Fruit fly (Drosophila melanogaster) whole organism, embryonic: ENCODE data around the gene CG42727.

Experiments used
- Awh ChIP-seq: fragments of 200-800 bp; sonication (Bioruptor generic); IDR thresholded peaks from 2 replicates; pipeline ENCODE4, ENCODE4 v1.3.6; 2022; ENCODE audit warnings: missing biosample characterization, missing genetic modification characterization
- Blimp-1 ChIP-seq: fragments of 200-800 bp; sonication (Bioruptor generic); optimal IDR thresholded peaks from 3 replicates; lab custom pipeline; 2018; ENCODE audit warnings: missing biosample characterization, missing genetic modification characterization, mild to moderate bottlenecking, moderate library complexity, missing genetic modification reagents
- Bteb2 ChIP-seq: fragments of 200-800 bp; sonication (Bioruptor generic); optimal IDR thresholded peaks from 2 replicates; lab custom pipeline; 2016; ENCODE audit warnings: missing biosample characterization, missing genetic modification characterization
- CG10209 ChIP-seq: fragments of 200-800 bp; sonication (Bioruptor generic); optimal IDR thresholded peaks from 3 replicates; lab custom pipeline; 2017; ENCODE audit warnings: missing biosample characterization, mild to moderate bottlenecking, missing genetic modification characterization, missing genetic modification reagents
- CG10267 ChIP-seq: fragments of 200-800 bp; sonication (Bioruptor generic); optimal IDR thresholded peaks from 2 replicates; lab custom pipeline; 2018; ENCODE audit warnings: missing biosample characterization, mild to moderate bottlenecking, missing genetic modification characterization, moderate library complexity
- CG12391 ChIP-seq: fragments of 200-800 bp; sonication (Bioruptor generic); optimal IDR thresholded peaks from 3 replicates; lab custom pipeline; 2018; ENCODE audit warnings: missing biosample characterization, mild to moderate bottlenecking, missing genetic modification characterization, moderate library complexity
- CG12659 ChIP-seq: fragments of 200-800 bp; sonication (Bioruptor generic); optimal IDR thresholded peaks from 3 replicates; lab custom pipeline; 2017; ENCODE audit warnings: mild to moderate bottlenecking, missing biosample characterization, missing genetic modification reagents, missing genetic modification characterization
- CG13123 ChIP-seq: fragments of 200-800 bp; sonication (Bioruptor generic); optimal IDR thresholded peaks from 2 replicates; lab custom pipeline; 2016; ENCODE audit warnings: missing biosample characterization, missing genetic modification characterization
- CG13287 ChIP-seq: fragments of 200-800 bp; sonication (Bioruptor generic); IDR thresholded peaks from 2 replicates; pipeline ENCODE4 v1.3.6; 2022; ENCODE audit warnings: missing biosample characterization, missing genetic modification characterization; ENCODE audit not compliant: partially characterized antibody
- CG15269 ChIP-seq: fragments of 200-800 bp; sonication (Bioruptor generic); optimal IDR thresholded peaks from 2 replicates; lab custom pipeline; 2018; ENCODE audit warnings: missing biosample characterization, mild to moderate bottlenecking, missing genetic modification characterization, moderate library complexity
- CG1602 ChIP-seq: fragments of 200-800 bp; sonication (Bioruptor generic); optimal IDR thresholded peaks from 3 replicates; lab custom pipeline; 2016; ENCODE audit warnings: missing biosample characterization, missing genetic modification characterization
- CG18619 ChIP-seq: fragments of 200-800 bp; sonication (Bioruptor generic); optimal IDR thresholded peaks from 3 replicates; lab custom pipeline; 2017; ENCODE audit warnings: missing biosample characterization, mild to moderate bottlenecking, missing genetic modification characterization
- CG2202 ChIP-seq: fragments of 200-800 bp; sonication (Bioruptor generic); optimal IDR thresholded peaks from 2 replicates; lab custom pipeline; 2018; ENCODE audit warnings: missing biosample characterization, mild to moderate bottlenecking, missing genetic modification characterization
- CG3995 ChIP-seq: fragments of 200-800 bp; sonication (Bioruptor generic); optimal IDR thresholded peaks from 3 replicates; lab custom pipeline; 2016; ENCODE audit warnings: missing biosample characterization, missing genetic modification characterization
- CG42726 ChIP-seq: fragments of 200-800 bp; sonication (Bioruptor generic); IDR thresholded peaks from 2 replicates; pipeline ENCODE4 v1.3.6; 2022; ENCODE audit warnings: missing biosample characterization, missing genetic modification characterization; ENCODE audit not compliant: partially characterized antibody
- CG4328 ChIP-seq: fragments of 200-800 bp; sonication (Bioruptor generic); optimal IDR thresholded peaks from 3 replicates; lab custom pipeline; 2017; ENCODE audit warnings: missing biosample characterization, missing genetic modification reagents, missing genetic modification characterization
- CG43689 ChIP-seq: fragments of 200-800 bp; sonication (Bioruptor generic); IDR thresholded peaks from 2 replicates; pipeline ENCODE4 v1.3.6; 2022; ENCODE audit warnings: missing biosample characterization, missing genetic modification characterization
- CG8089 ChIP-seq: fragments of 200-800 bp; sonication (Bioruptor generic); optimal IDR thresholded peaks from 3 replicates; lab custom pipeline; 2016; ENCODE audit warnings: missing biosample characterization, missing genetic modification characterization
- CG8290 ChIP-seq, 3 experiments: fragments of 200-800 bp; sonication (Bioruptor generic); optimal IDR thresholded peaks; 2 replicates each; lab custom pipeline; 2016 to 2019; ENCODE audit warnings: missing biosample characterization in 3 of 3, missing genetic modification characterization in 3 of 3, mild to moderate bottlenecking in 2 of 3, moderate library complexity in 1 of 3
- CG9727 ChIP-seq: fragments of 200-800 bp; sonication (Bioruptor generic); optimal IDR thresholded peaks from 3 replicates; lab custom pipeline; 2017; ENCODE audit warnings: missing biosample characterization, mild to moderate bottlenecking, missing genetic modification characterization
- Camta ChIP-seq: fragments of 200-800 bp; sonication (Bioruptor generic); optimal IDR thresholded peaks from 2 replicates; lab custom pipeline; 2016; ENCODE audit warnings: missing biosample characterization, missing genetic modification characterization
- Doc2 ChIP-seq: fragments of 200-800 bp; sonication (Bioruptor generic); IDR thresholded peaks from 2 replicates; pipeline ENCODE4 v1.3.6; 2022; ENCODE audit warnings: missing biosample characterization, missing genetic modification characterization
- Dp ChIP-seq: fragments of 200-800 bp; sonication (Bioruptor generic); optimal IDR thresholded peaks from 2 replicates; lab custom pipeline; 2018; ENCODE audit warnings: missing biosample characterization, mild to moderate bottlenecking, missing genetic modification characterization, moderate library complexity
- E2f2 ChIP-seq: fragments of 200-800 bp; sonication (Bioruptor generic); IDR thresholded peaks from 2 replicates; pipeline ENCODE4 v1.3.6; 2022; ENCODE audit warnings: missing biosample characterization, missing genetic modification characterization
- ERR ChIP-seq: fragments of 200-800 bp; sonication (Bioruptor generic); optimal IDR thresholded peaks from 2 replicates; lab custom pipeline; 2016; ENCODE audit warnings: missing biosample characterization, missing genetic modification characterization
- Ets97D ChIP-seq: fragments of 200-800 bp; sonication (Bioruptor generic); optimal IDR thresholded peaks from 3 replicates; lab custom pipeline; 2016; ENCODE audit warnings: missing biosample characterization, missing genetic modification characterization
- Hand ChIP-seq: fragments of 200-800 bp; sonication (Bioruptor generic); optimal IDR thresholded peaks from 2 replicates; lab custom pipeline; 2017; ENCODE audit warnings: mild to moderate bottlenecking, missing biosample characterization, missing genetic modification reagents, missing genetic modification characterization
- Hr51 ChIP-seq, 2 experiments: fragments of 200-800 bp; sonication (Bioruptor generic); optimal IDR thresholded peaks; 2 replicates in 1 of 2; 3 replicates in 1 of 2; lab custom pipeline; 2016 to 2018; ENCODE audit warnings: missing biosample characterization in 2 of 2, missing genetic modification characterization in 2 of 2, mild to moderate bottlenecking in 1 of 2, moderate library complexity in 1 of 2
- Lim3 ChIP-seq: fragments of 200-800 bp; sonication (Bioruptor generic); IDR thresholded peaks from 2 replicates; pipeline ENCODE4 v1.3.6; 2022; ENCODE audit warnings: missing biosample characterization, missing genetic modification characterization
- Med ChIP-seq: fragments of 200-800 bp; sonication (Bioruptor generic); peaks from one replicate; lab custom pipeline; 2016; ENCODE audit warnings: missing biosample characterization, missing genetic modification characterization, mild to moderate bottlenecking, inconsistent platforms, moderate library complexity
- Mrtf ChIP-seq: fragments of 200-800 bp; sonication (Bioruptor generic); IDR thresholded peaks from 3 replicates; pipeline ENCODE4 v1.3.6; 2022; ENCODE audit warnings: missing biosample characterization, missing genetic modification characterization
- Oli ChIP-seq: fragments of 200-800 bp; sonication (Bioruptor generic); optimal IDR thresholded peaks from 2 replicates; lab custom pipeline; 2018; ENCODE audit warnings: missing biosample characterization, mild to moderate bottlenecking, missing genetic modification characterization, moderate library complexity
- PHDP ChIP-seq: fragments of 200-800 bp; sonication (Bioruptor generic); optimal IDR thresholded peaks from 3 replicates; lab custom pipeline; 2018; ENCODE audit warnings: missing biosample characterization, mild to moderate bottlenecking, missing genetic modification characterization, moderate library complexity
- Side ChIP-seq: fragments of 200-800 bp; sonication (Bioruptor generic); optimal IDR thresholded peaks from 2 replicates; lab custom pipeline; 2016; ENCODE audit warnings: missing biosample characterization, missing genetic modification characterization
- Sry-δ ChIP-seq: fragments of 200-800 bp; sonication (Bioruptor generic); optimal IDR thresholded peaks from 2 replicates; lab custom pipeline; 2016; ENCODE audit warnings: missing biosample characterization, missing genetic modification characterization
- ato ChIP-seq: fragments of 200-800 bp; sonication (Bioruptor generic); IDR thresholded peaks from 2 replicates; pipeline ENCODE4 v1.3.6; 2022; ENCODE audit warnings: missing biosample characterization, missing genetic modification characterization; ENCODE audit not compliant: partially characterized antibody
- bsh ChIP-seq, 2 experiments: fragments of 200-800 bp; sonication (Bioruptor generic); optimal IDR thresholded peaks; 2 replicates each; lab custom pipeline; 2017 to 2018; ENCODE audit warnings: mild to moderate bottlenecking in 2 of 2, missing biosample characterization in 2 of 2, missing genetic modification characterization in 2 of 2, moderate library complexity in 1 of 2
- cad ChIP-seq: fragments of >200 bp; optimal IDR thresholded peaks from 2 replicates; lab custom pipeline; 2017; ENCODE audit warnings: missing biosample characterization, missing genetic modification characterization
- chinmo ChIP-seq: fragments of 200-800 bp; sonication (Bioruptor generic); IDR thresholded peaks from 4 replicates; pipeline ENCODE4 v1.3.6; 2022; ENCODE audit warnings: missing biosample characterization, missing genetic modification characterization; ENCODE audit not compliant: partially characterized antibody
- chn ChIP-seq: fragments of 200-800 bp; sonication (Bioruptor generic); optimal IDR thresholded peaks from 2 replicates; lab custom pipeline; 2016; ENCODE audit warnings: missing biosample characterization, missing genetic modification characterization
- dm ChIP-seq: fragments of 200-800 bp; sonication (Bioruptor generic); optimal IDR thresholded peaks from 3 replicates; lab custom pipeline; 2016; ENCODE audit warnings: missing biosample characterization, missing genetic modification characterization
- grn ChIP-seq: fragments of 200-800 bp; sonication (Bioruptor generic); optimal IDR thresholded peaks from 3 replicates; lab custom pipeline; 2017; ENCODE audit warnings: missing biosample characterization, missing genetic modification characterization
- ind ChIP-seq: fragments of 200-800 bp; sonication (Bioruptor generic); optimal IDR thresholded peaks from 3 replicates; lab custom pipeline; 2016; ENCODE audit warnings: missing biosample characterization, missing genetic modification characterization
- peb ChIP-seq: fragments of 200-800 bp; sonication (Bioruptor generic); IDR thresholded peaks from 2 replicates; pipeline ENCODE4 v1.3.6; 2022; ENCODE audit warnings: missing biosample characterization, missing genetic modification characterization
- pum ChIP-seq: fragments of 200-800 bp; sonication (Bioruptor generic); optimal IDR thresholded peaks from 2 replicates; lab custom pipeline; 2016; ENCODE audit warnings: missing biosample characterization, missing genetic modification characterization
- pzg ChIP-seq: fragments of 200-800 bp; sonication (Bioruptor generic); optimal IDR thresholded peaks from 3 replicates; lab custom pipeline; 2018; ENCODE audit warnings: missing biosample characterization, mild to moderate bottlenecking, missing genetic modification characterization, moderate library complexity
- ranshi ChIP-seq: fragments of 200-800 bp; sonication (Bioruptor generic); IDR thresholded peaks from 2 replicates; pipeline ENCODE4 v1.3.6; 2022; ENCODE audit warnings: missing biosample characterization, missing genetic modification characterization
- vnd ChIP-seq: fragments of 200-800 bp; sonication (Bioruptor generic); IDR thresholded peaks from 3 replicates; pipeline ENCODE4 v1.3.6; 2022; ENCODE audit warnings: missing biosample characterization, missing genetic modification characterization; ENCODE audit not compliant: partially characterized antibody
- vvl ChIP-seq: fragments of 200-800 bp; sonication (Bioruptor generic); IDR thresholded peaks from 2 replicates; pipeline ENCODE4 v1.3.6; 2022; ENCODE audit warnings: missing biosample characterization, missing genetic modification characterization
- wdn ChIP-seq: fragments of 200-800 bp; sonication (Bioruptor generic); IDR thresholded peaks from 2 replicates; pipeline ENCODE4 v1.3.6; 2022; ENCODE audit warnings: missing biosample characterization, missing genetic modification characterization
- zfh2 ChIP-seq: fragments of 200-800 bp; sonication (Bioruptor generic); optimal IDR thresholded peaks from 2 replicates; lab custom pipeline; 2016; ENCODE audit warnings: missing biosample characterization, missing genetic modification characterization

The CG42727 gene

dm6 chr3R:15361490-15361889 lies 13.6 kb downstream of the CG42727 start, which contains the start of the genes Cog2 and Trax (continued):
- peak; percentile 60 for TF ChIP-seq CG10267 (tag; lab: Kevin White, UChicago)
- TF ChIP-seq cad (GFP tag; lab: Kevin White, UChicago) = no peak
- no peak for TF ChIP-seq CG2202 (tag; lab: Kevin White, UChicago)
- no peak for TF ChIP-seq CG8089
- no peak for TF ChIP-seq Ets97D (GFP tag; lab: Kevin White, UChicago)
- peak; percentile 73 for TF ChIP-seq Med
- peak; percentile 81; the same call in 3 of the 4 replicates for TF ChIP-seq chinmo (GFP tag; lab: Robert Waterston, UW)
- TF ChIP-seq PHDP (tag; lab: Kevin White, UChicago) = no peak
- no peak for TF ChIP-seq CG1602 (GFP tag; lab: Kevin White, UChicago)
- no peak for TF ChIP-seq Blimp-1 (GFP tag; lab: Kevin White, UChicago)
- TF ChIP-seq Mrtf = no peak
- no peak for TF ChIP-seq ind (GFP tag; lab: Kevin White, UChicago)
- no peak for TF ChIP-seq peb
- no peak for TF ChIP-seq pum (GFP tag; lab: Kevin White, UChicago)
- TF ChIP-seq CG10209 (GFP tag; lab: Kevin White, UChicago) = no peak
- TF ChIP-seq CG42726 = peak; percentile 91
- no peak for TF ChIP-seq zfh2 (GFP tag; lab: Kevin White, UChicago)
- TF ChIP-seq CG13123 = no peak
- TF ChIP-seq CG43689 (GFP tag; lab: Robert Waterston, UW) = no peak
- no peak for TF ChIP-seq CG9727
- no peak for TF ChIP-seq CG8290 (GFP tag; optimal IDR thresholded peaks at IDR 0.05; lab: Kevin White, UChicago)
- no peak for TF ChIP-seq CG8290 (tag; optimal IDR thresholded peaks at IDR 0.05; lab: Kevin White, UChicago)
- TF ChIP-seq wdn = no peak
- TF ChIP-seq CG12659 = no peak
- TF ChIP-seq Sry-δ (GFP tag; lab: Kevin White, UChicago) = peak; percentile 75
- peak; percentile 95 for TF ChIP-seq CG13287 (GFP tag; lab: Robert Waterston, UW)
- TF ChIP-seq ato (GFP tag; lab: Robert Waterston, UW) = peak; percentile 70
- no peak for TF ChIP-seq CG3995
- no peak for TF ChIP-seq Awh (GFP tag; lab: Robert Waterston, UW)
- no peak for TF ChIP-seq Doc2
- TF ChIP-seq Oli (tag; lab: Kevin White, UChicago) = no peak
- no peak for TF ChIP-seq CG18619 (GFP tag; lab: Kevin White, UChicago)
- TF ChIP-seq Camta = no peak
- TF ChIP-seq Hand = no peak
- no peak for TF ChIP-seq vvl (GFP tag; lab: Robert Waterston, UW)
- no peak for TF ChIP-seq Bteb2 (GFP tag; lab: Kevin White, UChicago)
- no peak for TF ChIP-seq CG4328 (GFP tag; lab: Kevin White, UChicago)
- no peak for TF ChIP-seq Side (GFP tag; lab: Kevin White, UChicago)
- TF ChIP-seq dm (GFP tag; lab: Kevin White, UChicago) = no peak
- no peak for TF ChIP-seq ranshi (GFP tag; lab: Robert Waterston, UW)
- no peak for TF ChIP-seq Hr51 (GFP tag; optimal IDR thresholded peaks at IDR 0.05; lab: Kevin White, UChicago)
- peak; percentile 82 for TF ChIP-seq vnd (GFP tag; lab: Robert Waterston, UW)
- peak; percentile 18 for TF ChIP-seq Dp (GFP tag; lab: Kevin White, UChicago)
- no peak for TF ChIP-seq CG15269 (tag; lab: Kevin White, UChicago)
- TF ChIP-seq ERR (GFP tag; lab: Kevin White, UChicago) = no peak
- no peak for TF ChIP-seq Lim3
- TF ChIP-seq grn = no peak
- TF ChIP-seq CG12391 (tag; lab: Kevin White, UChicago) = no peak
- TF ChIP-seq pzg = peak; percentile 36
- no peak for TF ChIP-seq chn (GFP tag; lab: Kevin White, UChicago)
- TF ChIP-seq bsh (GFP tag; optimal IDR thresholded peaks at IDR 0.05; lab: Kevin White, UChicago) = no peak
- TF ChIP-seq E2f2 (GFP tag; lab: Robert Waterston, UW) = peak; percentile 33; the same call in 1 of the 2 replicates
